Worm (Caenorhabditis elegans): Measurements from ENCODE around the gene ctns-1.

Gene ctns-1

ce11 chrII:8091528-8091927, 45.2 kb downstream of the ctns-1 start (continued):
- TF ChIP-seq dmd-6 (GFP tag; IDR thresholded peaks at IDR 0.05), result peak; percentile 25; the same call in 1 of the 2 replicates

ce11 chrII:8086803-8087202, 49.9 kb downstream of the ctns-1 start, which contains the start of gene K02C4.3:
TSS of gene K02C4.3 (minus strand) at chrII:8086853.
- TF ChIP-seq ceh-82 (tag; optimal IDR thresholded peaks at IDR 0.05), result no peak
- TF ChIP-seq php-3 (GFP tag; IDR thresholded peaks at IDR 0.05), result no peak
- no peak for TF ChIP-seq dmd-8 (GFP tag; IDR thresholded peaks at IDR 0.05)
- peak; percentile 72 for TF ChIP-seq dve-1 (tag; optimal IDR thresholded peaks at IDR 0.05; ENCODE audit: insufficient read depth)
- TF ChIP-seq ama-1 (optimal IDR thresholded peaks at IDR 0.05), result no peak
- peak; percentile 77 for TF ChIP-seq T20F7.1 (GFP tag; optimal IDR thresholded peaks at IDR 0.05)
- peak; percentile 40 for TF ChIP-seq rbr-2 (tag; optimal IDR thresholded peaks at IDR 0.05)
- no peak for TF ChIP-seq tra-1 (GFP tag; IDR thresholded peaks at IDR 0.05)
- no peak for TF ChIP-seq unc-62 (GFP tag; optimal IDR thresholded peaks at IDR 0.05 in 1 of 2)
- TF ChIP-seq unc-62 (tag; optimal IDR thresholded peaks at IDR 0.05), result no peak
- TF ChIP-seq Y105C5A.15 (GFP tag; IDR thresholded peaks at IDR 0.05), result no peak
- TF ChIP-seq lin-29 (GFP tag; IDR thresholded peaks at IDR 0.05), result no peak
- no peak for TF ChIP-seq zag-1 (tag; optimal IDR thresholded peaks at IDR 0.05)
- no peak for TF ChIP-seq nhr-76 (tag; optimal IDR thresholded peaks at IDR 0.05)
- TF ChIP-seq nhr-41 (GFP tag; IDR thresholded peaks at IDR 0.05), result no peak
- TF ChIP-seq D1046.2 (GFP tag; IDR thresholded peaks at IDR 0.05), result no peak
- peak; percentile 37 for TF ChIP-seq snpc-4 (tag; optimal IDR thresholded peaks at IDR 0.05)
- no peak for TF ChIP-seq F10B5.3 (tag; optimal IDR thresholded peaks at IDR 0.05)
- no peak for TF ChIP-seq daf-19 (GFP tag; conservative IDR thresholded peaks at IDR 0.05)
- TF ChIP-seq ceh-28 (tag; optimal IDR thresholded peaks at IDR 0.05), result no peak
- TF ChIP-seq fos-1 (tag; optimal IDR thresholded peaks at IDR 0.05), result no peak
- TF ChIP-seq set-16 (GFP tag; IDR thresholded peaks at IDR 0.05), result no peak
- no peak for TF ChIP-seq R02D3.7 (tag; optimal IDR thresholded peaks at IDR 0.05)
- peak; percentile 2 for TF ChIP-seq fkh-10 (GFP tag; optimal IDR thresholded peaks at IDR 0.05)
- TF ChIP-seq daf-8 (GFP tag; IDR thresholded peaks at IDR 0.05), result no peak
- no peak for TF ChIP-seq Y5F2A.4 (GFP tag; optimal IDR thresholded peaks at IDR 0.05)
- no peak for TF ChIP-seq ces-1 (GFP tag; optimal IDR thresholded peaks at IDR 0.05)
- TF ChIP-seq nhr-28 (tag; optimal IDR thresholded peaks at IDR 0.05), result peak; percentile 27
- no peak for TF ChIP-seq T26A8.4 (GFP tag; IDR thresholded peaks at IDR 0.05)
- TF ChIP-seq saeg-2 (GFP tag; IDR thresholded peaks at IDR 0.05), result no peak
- TF ChIP-seq lsy-2 (tag; optimal IDR thresholded peaks at IDR 0.05), result peak in 1 of 2 experiments; percentile 86
- peak; percentile 51 for TF ChIP-seq nhr-6 (tag; optimal IDR thresholded peaks at IDR 0.05)
- TF ChIP-seq cey-2 (tag; optimal IDR thresholded peaks at IDR 0.05; ENCODE audit: borderline replicate concordance, insufficient read depth), result no peak
- TF ChIP-seq ZK337.2 (GFP tag; IDR thresholded peaks at IDR 0.05), result no peak
- no peak for TF ChIP-seq F26F4.8 (GFP tag; conservative IDR thresholded peaks at IDR 0.05)
- no peak for TF ChIP-seq zip-2 (tag; optimal IDR thresholded peaks at IDR 0.05)
- TF ChIP-seq mep-1 (tag; optimal IDR thresholded peaks at IDR 0.05), result peak; percentile 70
- TF ChIP-seq F37D6.2 (tag; optimal IDR thresholded peaks at IDR 0.05), result no peak
- TF ChIP-seq lin-15B (tag; optimal IDR thresholded peaks at IDR 0.05), result no peak
- TF ChIP-seq skn-1 (tag; optimal IDR thresholded peaks at IDR 0.05), result no peak
- TF ChIP-seq pha-4 (GFP tag; IDR thresholded peaks at IDR 0.05), result no peak
- TF ChIP-seq pha-4 (tag; optimal IDR thresholded peaks at IDR 0.05), result peak; percentile 14
- TF ChIP-seq pqm-1 (tag; optimal IDR thresholded peaks at IDR 0.05), result no peak
- peak; percentile 45 for TF ChIP-seq nhr-77 (tag; optimal IDR thresholded peaks at IDR 0.05)
- no peak for TF ChIP-seq madf-5 (GFP tag; IDR thresholded peaks at IDR 0.05)
- no peak for TF ChIP-seq ceh-20 (GFP tag; IDR thresholded peaks at IDR 0.05)
- TF ChIP-seq spr-3 (GFP tag; optimal IDR thresholded peaks at IDR 0.05), result no peak
- no peak for TF ChIP-seq Y48G9A.11 (GFP tag; IDR thresholded peaks at IDR 0.05)
- TF ChIP-seq hif-1 (tag; optimal IDR thresholded peaks at IDR 0.05), result no peak
- no peak for TF ChIP-seq nhr-111 (GFP tag; optimal IDR thresholded peaks at IDR 0.05)
- no peak for TF ChIP-seq ceh-44 (GFP tag; IDR thresholded peaks at IDR 0.05)
